Fruit fly (Drosophila melanogaster) whole organism, prepupa: Measurements from ENCODE around the gene CG18081.

Source experiments
- CG10631 ChIP-seq: fragments of 200-800 bp; sonication (Bioruptor generic); optimal IDR thresholded peaks from 2 replicates; lab custom pipeline; 2016; ENCODE audit warnings: missing biosample characterization, missing genetic modification characterization
- CG10669 ChIP-seq: fragments of 200-800 bp; sonication (Bioruptor generic); optimal IDR thresholded peaks from 3 replicates; lab custom pipeline; 2018; ENCODE audit warnings: missing biosample characterization, mild to moderate bottlenecking, missing genetic modification characterization, moderate library complexity
- CG11762 ChIP-seq: fragments of 200-800 bp; sonication (Bioruptor generic); optimal IDR thresholded peaks from 3 replicates; lab custom pipeline; 2016; ENCODE audit warnings: missing biosample characterization, missing genetic modification characterization; ENCODE audit not compliant: insufficient read depth
- CG11902 ChIP-seq: fragments of 200-800 bp; sonication (Bioruptor generic); optimal IDR thresholded peaks from 3 replicates; lab custom pipeline; 2016; ENCODE audit warnings: missing biosample characterization, missing genetic modification characterization
- CG1621 ChIP-seq: fragments of 200-800 bp; sonication (Bioruptor generic); optimal IDR thresholded peaks from 3 replicates; lab custom pipeline; 2018; ENCODE audit warnings: missing biosample characterization, mild to moderate bottlenecking, missing genetic modification characterization
- CG16779 ChIP-seq: fragments of 200-800 bp; sonication (Bioruptor generic); optimal IDR thresholded peaks from 3 replicates; lab custom pipeline; 2017; ENCODE audit warnings: missing biosample characterization, mild to moderate bottlenecking, missing genetic modification characterization
- CG3032 ChIP-seq: fragments of 200-800 bp; optimal IDR thresholded peaks from 2 replicates; lab custom pipeline; 2019; ENCODE audit warnings: missing biosample characterization, mild to moderate bottlenecking, missing genetic modification characterization, moderate library complexity
- CG31627 ChIP-seq: fragments of 200-800 bp; sonication (Bioruptor generic); optimal IDR thresholded peaks from 3 replicates; lab custom pipeline; 2016; ENCODE audit warnings: missing biosample characterization, missing genetic modification characterization
- CG32006 ChIP-seq: fragments of 200-800 bp; sonication (Bioruptor generic); optimal IDR thresholded peaks from 3 replicates; lab custom pipeline; 2017; ENCODE audit warnings: missing biosample characterization, mild to moderate bottlenecking, missing genetic modification characterization
- CG4318 ChIP-seq: fragments of 200-800 bp; sonication (Bioruptor generic); optimal IDR thresholded peaks from 3 replicates; lab custom pipeline; 2017; ENCODE audit warnings: missing biosample characterization, mild to moderate bottlenecking, missing genetic modification characterization
- CG6276 ChIP-seq: fragments of 200-800 bp; sonication (Bioruptor generic); optimal IDR thresholded peaks from 2 replicates; lab custom pipeline; 2017; ENCODE audit warnings: missing biosample characterization, mild to moderate bottlenecking, missing genetic modification characterization
- CG6808 ChIP-seq: fragments of 200-800 bp; sonication (Bioruptor generic); optimal IDR thresholded peaks from 3 replicates; lab custom pipeline; 2017; ENCODE audit warnings: missing biosample characterization, missing genetic modification characterization, mild to moderate bottlenecking, moderate library complexity, missing genetic modification reagents
- CG6854 ChIP-seq: fragments of 200-800 bp; sonication (Bioruptor generic); optimal IDR thresholded peaks from 2 replicates; lab custom pipeline; 2017; ENCODE audit warnings: missing biosample characterization, mild to moderate bottlenecking, missing genetic modification characterization
- CG7368 ChIP-seq: fragments of 200-800 bp; sonication (Bioruptor generic); optimal IDR thresholded peaks from 3 replicates; lab custom pipeline; 2016; ENCODE audit warnings: missing biosample characterization, missing genetic modification characterization
- CG8119 ChIP-seq: fragments of 200-800 bp; sonication (Bioruptor generic); IDR thresholded peaks from 3 replicates; pipeline ENCODE4 v1.3.6; 2022; ENCODE audit warnings: missing biosample characterization, missing genetic modification characterization
- CG8319 ChIP-seq: fragments of 200-800 bp; sonication (Bioruptor generic); optimal IDR thresholded peaks from 3 replicates; lab custom pipeline; 2016; ENCODE audit warnings: missing biosample characterization, missing genetic modification characterization
- CG8632 ChIP-seq: fragments of 200-800 bp; sonication (Bioruptor generic); optimal IDR thresholded peaks from 3 replicates; lab custom pipeline; 2016; ENCODE audit warnings: missing biosample characterization, missing genetic modification characterization
- Eip75B ChIP-seq: fragments of 200-800 bp; sonication (Bioruptor generic); optimal IDR thresholded peaks from 3 replicates; lab custom pipeline; 2016; ENCODE audit warnings: missing biosample characterization, missing genetic modification characterization
- Eip78C ChIP-seq: fragments of 200-800 bp; sonication (Bioruptor generic); peaks from one replicate; lab custom pipeline; 2016; ENCODE audit warnings: missing biosample characterization, missing genetic modification characterization
- Ets21C ChIP-seq: fragments of 200-800 bp; sonication (Bioruptor generic); optimal IDR thresholded peaks from 3 replicates; lab custom pipeline; 2016; ENCODE audit warnings: missing biosample characterization, missing genetic modification characterization
- Hr38 ChIP-seq: sonication (Bioruptor generic); optimal IDR thresholded peaks from 2 replicates; lab custom pipeline; 2016; ENCODE audit warnings: missing biosample characterization, missing genetic modification characterization
- Hr39 ChIP-seq: fragments of 200-800 bp; sonication (Bioruptor generic); optimal IDR thresholded peaks from 2 replicates; lab custom pipeline; 2016; ENCODE audit warnings: missing biosample characterization, missing genetic modification characterization
- Hr4 ChIP-seq: fragments of 200-800 bp; sonication (Bioruptor generic); optimal IDR thresholded peaks from 3 replicates; lab custom pipeline; 2016; ENCODE audit warnings: missing biosample characterization, missing genetic modification characterization
- Lpt ChIP-seq: fragments of 200-800 bp; sonication (Bioruptor generic); optimal IDR thresholded peaks from 3 replicates; lab custom pipeline; 2016; ENCODE audit warnings: missing biosample characterization, missing genetic modification characterization
- Met ChIP-seq: fragments of 200-800 bp; sonication (Bioruptor generic); optimal IDR thresholded peaks from 3 replicates; lab custom pipeline; 2016; ENCODE audit warnings: missing biosample characterization, missing genetic modification characterization
- OdsH ChIP-seq: fragments of 200-800 bp; sonication (Bioruptor generic); optimal IDR thresholded peaks from 3 replicates; lab custom pipeline; 2016; ENCODE audit warnings: missing biosample characterization, missing genetic modification characterization
- Smox ChIP-seq: fragments of 200-800 bp; sonication (Bioruptor generic); optimal IDR thresholded peaks from 3 replicates; lab custom pipeline; 2016; ENCODE audit warnings: missing biosample characterization, missing genetic modification characterization
- Sox102F ChIP-seq: fragments of 200-800 bp; sonication (Bioruptor generic); optimal IDR thresholded peaks from 2 replicates; lab custom pipeline; 2016; ENCODE audit warnings: missing biosample characterization, mild to moderate bottlenecking, missing genetic modification characterization
- Sox14 ChIP-seq: fragments of 200-800 bp; sonication (Bioruptor generic); optimal IDR thresholded peaks from 3 replicates; lab custom pipeline; 2016; ENCODE audit warnings: missing biosample characterization, missing genetic modification characterization
- achi ChIP-seq: fragments of 200-800 bp; sonication (Bioruptor generic); optimal IDR thresholded peaks from 3 replicates; lab custom pipeline; 2016; ENCODE audit warnings: missing biosample characterization, missing genetic modification characterization
- acj6 ChIP-seq: fragments of 200-800 bp; sonication (Bioruptor generic); optimal IDR thresholded peaks from 3 replicates; lab custom pipeline; 2016; ENCODE audit warnings: missing biosample characterization, missing genetic modification characterization
- cyc ChIP-seq: fragments of 200-800 bp; sonication (Bioruptor generic); optimal IDR thresholded peaks from 3 replicates; lab custom pipeline; 2016; ENCODE audit warnings: missing biosample characterization, missing genetic modification characterization
- dac ChIP-seq: fragments of 200-800 bp; sonication (Bioruptor generic); optimal IDR thresholded peaks from 2 replicates; lab custom pipeline; 2017; ENCODE audit warnings: missing biosample characterization, mild to moderate bottlenecking, missing genetic modification characterization
- dsx ChIP-seq: fragments of 200-800 bp; optimal IDR thresholded peaks from 3 replicates; lab custom pipeline; 2019; ENCODE audit warnings: missing biosample characterization, mild to moderate bottlenecking, missing genetic modification characterization, moderate library complexity; ENCODE audit not compliant: poor library complexity, severe bottlenecking
- eg ChIP-seq: fragments of 200-800 bp; sonication (Bioruptor generic); IDR thresholded peaks from 3 replicates; pipeline ENCODE4 v1.3.6; 2022; ENCODE audit warnings: missing biosample characterization, missing genetic modification characterization
- esn ChIP-seq: fragments of 200-800 bp; sonication (Bioruptor generic); optimal IDR thresholded peaks from 2 replicates; lab custom pipeline; 2016; ENCODE audit warnings: missing biosample characterization, mild to moderate bottlenecking, missing genetic modification characterization, moderate library complexity
- fkh ChIP-seq: fragments of 200-800 bp; sonication (Bioruptor generic); optimal IDR thresholded peaks from 3 replicates; lab custom pipeline; 2017; ENCODE audit warnings: missing biosample characterization, mild to moderate bottlenecking, missing genetic modification characterization, moderate library complexity
- lz ChIP-seq: fragments of 200-800 bp; sonication (Bioruptor generic); optimal IDR thresholded peaks from 3 replicates; lab custom pipeline; 2016; ENCODE audit warnings: missing biosample characterization, missing genetic modification characterization
- net ChIP-seq: fragments of 200-800 bp; sonication (Bioruptor generic); optimal IDR thresholded peaks from 3 replicates; lab custom pipeline; 2016; ENCODE audit warnings: missing biosample characterization, missing genetic modification characterization
- pdm3 ChIP-seq: fragments of 200-800 bp; sonication (Bioruptor generic); optimal IDR thresholded peaks from 3 replicates; lab custom pipeline; 2016; ENCODE audit warnings: missing biosample characterization, missing genetic modification characterization
- salr ChIP-seq, 2 experiments: fragments of 200-800 bp; sonication (Bioruptor generic); optimal IDR thresholded peaks; 3 replicates each; lab custom pipeline; 2016 to 2018; ENCODE audit warnings: missing biosample characterization in 2 of 2, missing genetic modification characterization in 2 of 2, mild to moderate bottlenecking in 1 of 2
- spab ChIP-seq: fragments of 200-800 bp; sonication (Bioruptor generic); optimal IDR thresholded peaks from 2 replicates; lab custom pipeline; 2017; ENCODE audit warnings: missing biosample characterization, mild to moderate bottlenecking, missing genetic modification characterization, missing genetic modification reagents
- ss ChIP-seq, 2 experiments: fragments of 200-800 bp; sonication (Bioruptor generic); optimal IDR thresholded peaks; 2 replicates in 1 of 2; 3 replicates in 1 of 2; lab custom pipeline; 2017 to 2018; ENCODE audit warnings: mild to moderate bottlenecking in 2 of 2, missing biosample characterization in 2 of 2, missing genetic modification characterization in 2 of 2, moderate library complexity in 1 of 2
- svp ChIP-seq: fragments of 200-800 bp; sonication (Bioruptor generic); peaks from one replicate; lab custom pipeline; 2016; ENCODE audit warnings: missing biosample characterization, missing genetic modification characterization
- topi ChIP-seq: fragments of 200-800 bp; sonication (Bioruptor generic); optimal IDR thresholded peaks from 3 replicates; lab custom pipeline; 2016; ENCODE audit warnings: missing biosample characterization, missing genetic modification characterization
- vri ChIP-seq: fragments of 200-800 bp; sonication (Bioruptor generic); optimal IDR thresholded peaks from 3 replicates; lab custom pipeline; 2016; ENCODE audit warnings: missing biosample characterization, mild to moderate bottlenecking, missing genetic modification characterization

Gene CG18081

dm6 chr3L:15826985-15827635 lies 8.1 kb downstream of the CG18081 start (continued):
- TF ChIP-seq CG10669 (GFP tag; lab: Kevin White, UChicago) (peak; percentile 88), Hr4 (GFP tag; lab: Kevin White, UChicago) (peak; percentile 89), CG3032 (tag; lab: Kevin White, UChicago) (peak; percentile 90), Hr39 (GFP tag; lab: Kevin White, UChicago) (peak; percentile 84), OdsH (GFP tag; lab: Kevin White, UChicago) (peak; percentile 90), Met (GFP tag; lab: Kevin White, UChicago) (peak; percentile 88), Lpt (peak; percentile 75), CG8632 (peak; percentile 90), Hr38 (GFP tag; lab: Kevin White, UChicago) (no peak), CG10631 (GFP tag; lab: Kevin White, UChicago) (peak; percentile 92), CG6808 (peak; percentile 94), CG8119 (peak; percentile 88), dac (GFP tag; lab: Kevin White, UChicago) (no peak), CG6854 (GFP tag; lab: Kevin White, UChicago) (peak; percentile 92), CG4318 (GFP tag; lab: Kevin White, UChicago) (peak; percentile 89), acj6 (GFP tag; lab: Kevin White, UChicago) (peak; percentile 90), CG8319 (peak; percentile 86), CG32006 (GFP tag; lab: Kevin White, UChicago) (peak; percentile 95), CG16779 (no peak), vri (GFP tag; lab: Kevin White, UChicago) (peak; percentile 75), CG1621 (tag; lab: Kevin White, UChicago) (peak; percentile 78), cyc (GFP tag; lab: Kevin White, UChicago) (peak; percentile 79), eg (GFP tag; lab: Robert Waterston, UW) (no peak; the same call in 2 of the 3 replicates)
- TF ChIP-seq, all 60 proteins: peak for 53

dm6 chr3L:15826347-15826984 lies 8.7 kb downstream of the CG18081 start, which contains the start of the genes DCP2 and dbo:
Gene DCP2, minus strand, starts transcription at chr3L:15826423.
Gene dbo, plus strand, starts transcription at chr3L:15826888.
- TF ChIP-seq CG16779 (no peak), CG8119 (peak; percentile 61; the same call in 2 of the 3 replicates), CG10669 (GFP tag; lab: Kevin White, UChicago) (peak; percentile 26), esn (peak; percentile 51), Ets21C (peak; percentile 53), CG6276 (GFP tag; lab: Kevin White, UChicago) (no peak), CG11902 (GFP tag; lab: Kevin White, UChicago) (peak; percentile 2), dsx (GFP tag; lab: Kevin White, UChicago) (no peak), salr (GFP tag; optimal IDR thresholded peaks at IDR 0.05; lab: Kevin White, UChicago) (peak in 1 of 2 experiments; percentile 54), CG31627 (peak; percentile 65), achi (peak; percentile 38), Eip78C (peak; percentile 45), CG32006 (GFP tag; lab: Kevin White, UChicago) (peak; percentile 67), Smox (GFP tag; lab: Kevin White, UChicago) (no peak), Hr38 (GFP tag; lab: Kevin White, UChicago) (no peak), topi (GFP tag; lab: Kevin White, UChicago) (peak; percentile 46), fkh (GFP tag; lab: Kevin White, UChicago) (no peak), Sox14 (GFP tag; lab: Kevin White, UChicago) (peak; percentile 50), pdm3 (GFP tag; lab: Kevin White, UChicago) (peak; percentile 78), Lpt (peak; percentile 25), svp (no peak), Sox102F (peak; percentile 47), spab (peak; percentile 4), net (GFP tag; lab: Kevin White, UChicago) (peak; percentile 13), cyc (GFP tag; lab: Kevin White, UChicago) (peak; percentile 44), CG3032 (tag; lab: Kevin White, UChicago) (peak; percentile 70), Eip75B (GFP tag; lab: Kevin White, UChicago) (peak; percentile 3), CG6808 (no peak), lz (GFP tag; lab: Kevin White, UChicago) (peak; percentile 59), Hr39 (GFP tag; lab: Kevin White, UChicago) (no peak), CG11762 (GFP tag; lab: Kevin White, UChicago) (no peak), CG1621 (tag; lab: Kevin White, UChicago) (no peak), CG6854 (GFP tag; lab: Kevin White, UChicago) (no peak), ss (GFP tag; optimal IDR thresholded peaks at IDR 0.05; lab: Kevin White, UChicago) (peak in 1 of 2 experiments; percentile 28), CG7368 (GFP tag; lab: Kevin White, UChicago) (no peak), CG8632 (peak; percentile 63)
